Fruit fly (Drosophila melanogaster) whole organism, adult: Measurements from ENCODE around the gene CG42660.

ENCODE experiments used
- CG11617 ChIP-seq: fragments of 200-800 bp; sonication (Bioruptor generic); optimal IDR thresholded peaks from 2 replicates; lab custom pipeline; 2017; ENCODE audit warnings: mild to moderate bottlenecking, missing biosample characterization, missing genetic modification reagents, missing genetic modification characterization
- CG14711 ChIP-seq: fragments of 200-800 bp; sonication (Bioruptor generic); optimal IDR thresholded peaks from 2 replicates; lab custom pipeline; 2018; ENCODE audit warnings: missing biosample characterization, mild to moderate bottlenecking, missing genetic modification characterization, moderate library complexity
- CG1620 ChIP-seq: fragments of 200-800 bp; sonication (Bioruptor generic); optimal IDR thresholded peaks from 2 replicates; lab custom pipeline; 2016; ENCODE audit warnings: missing biosample characterization, missing genetic modification characterization
- CG33017 ChIP-seq: fragments of 200-800 bp; sonication (Bioruptor generic); optimal IDR thresholded peaks from 2 replicates; lab custom pipeline; 2018; ENCODE audit warnings: missing biosample characterization, mild to moderate bottlenecking, missing genetic modification characterization, moderate library complexity
- CG5204 ChIP-seq: fragments of 200-800 bp; sonication (Bioruptor generic); optimal IDR thresholded peaks from 2 replicates; lab custom pipeline; 2016; ENCODE audit warnings: missing biosample characterization, missing genetic modification characterization
- CG7045 ChIP-seq: fragments of 200-800 bp; sonication (Bioruptor generic); optimal IDR thresholded peaks from 2 replicates; lab custom pipeline; 2017; ENCODE audit warnings: missing biosample characterization, mild to moderate bottlenecking, missing genetic modification characterization
- CG7101 ChIP-seq: fragments of 200-800 bp; sonication (Bioruptor generic); optimal IDR thresholded peaks from 2 replicates; lab custom pipeline; 2018; ENCODE audit warnings: missing biosample characterization, mild to moderate bottlenecking, missing genetic modification characterization, moderate library complexity
- Clk ChIP-seq: fragments of 200-800 bp; sonication (Bioruptor generic); optimal IDR thresholded peaks from 2 replicates; lab custom pipeline; 2017; ENCODE audit warnings: missing biosample characterization, missing genetic modification characterization
- Crg-1 ChIP-seq: fragments of 200-800 bp; sonication (Bioruptor generic); optimal IDR thresholded peaks from 2 replicates; lab custom pipeline; 2016; ENCODE audit warnings: missing biosample characterization, missing genetic modification characterization
- Hr96 ChIP-seq: fragments of 200-800 bp; sonication (Bioruptor generic); optimal IDR thresholded peaks from 2 replicates; lab custom pipeline; 2016; ENCODE audit warnings: missing biosample characterization, missing genetic modification characterization
- Mnt ChIP-seq: fragments of 200-800 bp; sonication (Bioruptor generic); optimal IDR thresholded peaks from 2 replicates; lab custom pipeline; 2016; ENCODE audit warnings: missing biosample characterization, mild to moderate bottlenecking, missing genetic modification characterization
- bab1 ChIP-seq: fragments of 200-800 bp; sonication (Bioruptor generic); optimal IDR thresholded peaks from 3 replicates; lab custom pipeline; 2019; ENCODE audit warnings: missing biosample characterization, mild to moderate bottlenecking, missing genetic modification characterization, moderate library complexity
- cic ChIP-seq: fragments of 200-800 bp; sonication (Bioruptor generic); optimal IDR thresholded peaks from 2 replicates; lab custom pipeline; 2017; ENCODE audit warnings: missing biosample characterization, mild to moderate bottlenecking, missing genetic modification characterization, moderate library complexity
- cnc ChIP-seq, 2 experiments: fragments of >200 bp; optimal IDR thresholded peaks; 2 replicates each; lab custom pipeline; 2017
- kay ChIP-seq: fragments of 200-800 bp; sonication (Bioruptor generic); peaks from one replicate; lab custom pipeline; 2016; ENCODE audit warnings: missing biosample characterization, missing genetic modification characterization, borderline replicate concordance
- ovo ChIP-seq: fragments of 200-800 bp; sonication (Bioruptor generic); optimal IDR thresholded peaks from 2 replicates; lab custom pipeline; 2016; ENCODE audit warnings: missing biosample characterization, missing genetic modification characterization
- pad ChIP-seq: fragments of 200-800 bp; sonication (Bioruptor generic); optimal IDR thresholded peaks from 3 replicates; lab custom pipeline; 2017; ENCODE audit warnings: missing biosample characterization, missing genetic modification characterization, mild to moderate bottlenecking, moderate library complexity, missing genetic modification reagents
- tj ChIP-seq: fragments of 200-800 bp; sonication (Bioruptor generic); optimal IDR thresholded peaks from 3 replicates; lab custom pipeline; 2017; ENCODE audit warnings: missing biosample characterization, mild to moderate bottlenecking, missing genetic modification characterization, moderate library complexity
- toe ChIP-seq: fragments of 200-800 bp; sonication (Bioruptor generic); optimal IDR thresholded peaks from 2 replicates; lab custom pipeline; 2016; ENCODE audit warnings: missing biosample characterization, missing genetic modification characterization

CG42660 gene

DNA sequence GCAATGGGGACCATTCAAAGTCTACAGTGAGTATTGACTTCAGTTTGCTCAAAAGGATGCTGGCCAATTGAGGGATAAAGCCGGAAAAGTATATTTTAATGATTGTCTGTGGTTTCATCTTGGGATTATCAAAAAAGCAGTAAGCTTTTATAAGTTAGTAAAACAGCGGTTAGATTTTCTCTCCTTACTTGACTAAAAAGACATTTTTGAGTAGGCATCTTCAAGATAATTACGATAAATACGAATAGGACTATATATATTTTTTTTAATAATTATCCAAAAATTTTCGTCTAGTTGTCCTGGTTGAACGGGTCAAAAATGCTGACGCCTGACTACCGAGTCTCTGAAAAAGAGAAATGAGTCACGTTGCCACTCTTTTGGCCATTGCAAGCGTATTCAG lies 14.8 kb upstream of the CG42660 start, which contains the start of gene CG33278:
Gene CG33278, plus strand, starts transcription at position 301 of the 400 bp plus-strand sequence.
- no peak for TF ChIP-seq Mnt (GFP tag; lab: Kevin White, UChicago)
- no peak for TF ChIP-seq cic (GFP tag; lab: Kevin White, UChicago)
- no peak for TF ChIP-seq Hr96 (GFP tag; lab: Kevin White, UChicago)
- no peak for TF ChIP-seq CG7101 (tag; lab: Kevin White, UChicago)
- TF ChIP-seq toe (GFP tag; lab: Kevin White, UChicago), result no peak
- no peak for TF ChIP-seq Crg-1 (GFP tag; lab: Kevin White, UChicago)

DNA sequence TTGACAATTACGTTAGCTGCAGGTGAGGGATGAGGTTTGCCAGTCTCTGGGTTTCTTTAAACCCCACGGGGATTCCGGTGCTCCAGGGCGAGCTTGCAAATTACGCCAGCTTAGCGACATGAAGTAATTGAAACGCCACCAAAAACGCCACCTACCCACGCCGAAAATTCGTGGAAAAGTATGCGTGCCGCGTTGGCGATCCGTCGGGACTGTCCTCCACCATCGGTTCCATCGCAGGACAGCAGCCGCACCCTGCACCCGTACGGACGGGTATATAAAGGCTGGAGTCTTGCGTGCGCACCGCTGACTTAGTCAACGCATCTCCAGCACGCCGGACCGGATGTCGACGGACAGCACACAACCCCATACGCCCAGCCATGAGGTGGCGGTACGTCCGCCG lies 9.5 kb upstream of the CG42660 start, which contains the start of gene ppk26:
Gene ppk26, plus strand, starts transcription at position 301 of the 400 bp plus-strand sequence.
- no peak for TF ChIP-seq pad (GFP tag; lab: Kevin White, UChicago)
- TF ChIP-seq bab1 (GFP tag; lab: Kevin White, UChicago), result no peak
- no peak for TF ChIP-seq CG33017
- TF ChIP-seq cnc (optimal IDR thresholded peaks at IDR 0.05; lab: Kevin White, UChicago), result no peak
- no peak for TF ChIP-seq cic (GFP tag; lab: Kevin White, UChicago)

DNA sequence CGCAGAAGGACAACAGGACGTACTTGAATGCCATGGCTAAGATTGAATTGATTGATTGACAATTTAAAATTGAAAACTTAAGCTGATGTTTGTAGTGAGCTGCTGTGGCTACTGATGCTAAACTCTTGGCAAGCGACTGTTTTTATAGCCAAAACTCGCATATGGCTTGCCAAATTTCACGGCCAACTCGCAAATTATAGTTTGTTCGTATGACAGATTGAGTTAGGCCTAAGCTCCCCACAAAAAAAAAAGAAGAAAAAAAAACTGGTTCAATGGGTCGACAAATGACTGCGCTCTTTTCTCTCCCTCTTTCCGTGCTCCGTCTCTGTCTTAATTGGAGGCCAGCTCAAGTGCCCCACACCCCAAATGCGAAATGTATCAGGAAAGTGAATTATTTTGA lies 4.9 kb downstream of the CG42660 start, which contains the start of gene CG8543:
Gene CG8543, minus strand, starts transcription at position 101 of the 400 bp plus-strand sequence.
- no peak for TF ChIP-seq CG14711 (tag; lab: Kevin White, UChicago)

DNA sequence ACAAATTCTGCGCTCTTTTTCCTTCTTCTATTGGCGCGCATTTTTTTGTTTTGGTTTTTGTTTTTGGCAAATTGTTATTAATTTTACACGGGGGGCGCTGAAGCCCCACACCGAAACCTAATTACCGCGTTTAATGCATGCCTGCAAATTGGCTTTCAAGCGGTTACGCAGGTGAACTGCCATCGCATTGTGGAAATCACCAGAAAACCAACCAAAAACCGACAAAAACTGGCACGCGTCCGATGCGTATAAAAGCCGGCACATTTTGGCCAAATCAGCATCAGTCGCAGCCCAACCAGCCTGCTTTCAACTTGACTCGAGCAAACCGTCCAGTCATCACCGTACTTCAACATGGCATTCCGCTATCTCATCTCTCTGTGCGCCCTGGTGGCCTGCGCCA lies 6.0 kb downstream of the CG42660 start, which contains the start of gene CG8541:
Gene CG8541, plus strand, starts transcription at position 301 of the 400 bp plus-strand sequence.
- no peak for TF ChIP-seq CG33017
- no peak for TF ChIP-seq Hr96 (GFP tag; lab: Kevin White, UChicago)

DNA sequence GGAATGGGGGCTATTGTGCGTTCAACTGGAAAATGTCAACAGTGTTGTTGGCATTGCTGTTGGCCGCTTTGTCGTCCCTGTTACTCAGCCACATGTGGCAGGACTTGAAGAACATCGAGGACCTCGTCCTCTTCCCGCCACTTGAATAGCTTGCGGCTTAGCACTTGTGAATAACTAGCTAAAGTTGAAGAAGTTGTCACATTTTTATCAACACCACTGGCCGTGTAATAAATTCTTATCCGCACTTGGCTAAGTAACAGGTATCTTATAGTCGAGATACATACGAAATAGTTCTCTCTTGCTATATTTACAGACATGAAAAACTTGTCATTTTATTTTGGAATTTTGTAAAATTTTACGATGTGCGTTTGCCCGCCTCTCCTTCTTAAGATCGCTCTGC lies 10.0 kb downstream of the CG42660 start, which contains the start of gene CG43292:
Gene CG43292, plus strand, starts transcription at position 301 of the 400 bp plus-strand sequence.
- TF ChIP-seq CG5204, result no peak
- TF ChIP-seq CG33017, result no peak
- no peak for TF ChIP-seq Clk (GFP tag; lab: Kevin White, UChicago)
- no peak for TF ChIP-seq tj (GFP tag; lab: Kevin White, UChicago)
- TF ChIP-seq cic (GFP tag; lab: Kevin White, UChicago), result no peak
- no peak for TF ChIP-seq ovo (GFP tag; lab: Kevin White, UChicago)
- no peak for TF ChIP-seq CG14711 (tag; lab: Kevin White, UChicago)
- TF ChIP-seq bab1 (GFP tag; lab: Kevin White, UChicago), result no peak
- no peak for TF ChIP-seq Hr96 (GFP tag; lab: Kevin White, UChicago)
- TF ChIP-seq kay, result no peak
- no peak for TF ChIP-seq toe (GFP tag; lab: Kevin White, UChicago)
- TF ChIP-seq CG1620 (GFP tag; lab: Kevin White, UChicago), result no peak

DNA sequence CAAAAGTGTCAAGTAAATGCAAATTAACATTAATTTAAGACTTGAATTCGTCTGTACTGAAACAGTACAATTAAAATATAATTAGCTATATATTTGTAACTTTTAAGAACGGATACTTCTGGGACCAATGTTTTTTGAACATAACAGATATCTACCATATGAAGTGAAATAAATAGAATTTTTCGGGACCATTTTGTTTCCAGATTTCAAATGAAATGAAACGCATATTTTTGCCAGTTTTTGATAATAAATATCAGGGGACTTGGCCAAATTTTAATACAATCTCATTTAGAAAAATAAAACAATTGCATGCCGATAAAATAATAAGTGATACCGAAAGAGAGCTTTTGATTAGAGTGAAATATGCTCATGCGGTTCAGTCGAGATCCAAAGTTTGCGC lies 20.4 kb downstream of the CG42660 start, which contains the start of gene mthl6:
Gene mthl6, plus strand, starts transcription at position 301 of the 400 bp plus-strand sequence.
- TF ChIP-seq kay (peak; percentile 22), Hr96 (GFP tag; lab: Kevin White, UChicago) (no peak)

DNA sequence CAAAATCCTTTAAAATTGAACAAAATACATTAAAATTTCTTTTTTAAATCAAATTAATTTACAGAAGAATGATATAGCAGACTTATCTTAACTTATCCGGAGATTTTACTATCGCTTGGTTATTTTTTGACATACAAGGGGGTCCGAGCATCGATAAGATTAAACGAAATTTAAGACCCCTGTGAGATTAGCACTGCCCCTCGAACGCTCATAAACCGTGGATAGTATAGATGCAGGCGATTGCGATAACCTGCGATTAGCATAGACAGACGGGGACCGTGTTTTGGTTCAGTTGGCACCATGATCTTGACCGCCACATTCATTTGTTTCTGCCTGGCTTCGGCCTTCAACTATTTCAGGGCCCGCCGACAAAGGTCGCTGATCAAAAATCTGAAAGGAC lies 26.3 kb downstream of the CG42660 start, which contains the start of gene Cyp316a1:
Gene Cyp316a1, plus strand, starts transcription at position 301 of the 400 bp plus-strand sequence.
- TF ChIP-seq CG14711 (tag; lab: Kevin White, UChicago), result no peak
- TF ChIP-seq CG7101 (tag; lab: Kevin White, UChicago), result no peak
- TF ChIP-seq toe (GFP tag; lab: Kevin White, UChicago), result no peak
- TF ChIP-seq Hr96 (GFP tag; lab: Kevin White, UChicago), result no peak
- TF ChIP-seq Mnt (GFP tag; lab: Kevin White, UChicago), result no peak
- TF ChIP-seq CG5204, result no peak
- TF ChIP-seq bab1 (GFP tag; lab: Kevin White, UChicago), result no peak
- TF ChIP-seq Crg-1 (GFP tag; lab: Kevin White, UChicago), result no peak
- TF ChIP-seq Clk (GFP tag; lab: Kevin White, UChicago), result no peak
- no peak for TF ChIP-seq cic (GFP tag; lab: Kevin White, UChicago)
- TF ChIP-seq CG11617 (GFP tag; lab: Kevin White, UChicago), result no peak
- TF ChIP-seq pad (GFP tag; lab: Kevin White, UChicago), result no peak
- TF ChIP-seq kay, result no peak
- no peak for TF ChIP-seq CG7045 (GFP tag; lab: Kevin White, UChicago)
- TF ChIP-seq cnc (optimal IDR thresholded peaks at IDR 0.05; lab: Kevin White, UChicago), result no peak
- TF ChIP-seq ovo (GFP tag; lab: Kevin White, UChicago), result no peak
- no peak for TF ChIP-seq CG33017

DNA sequence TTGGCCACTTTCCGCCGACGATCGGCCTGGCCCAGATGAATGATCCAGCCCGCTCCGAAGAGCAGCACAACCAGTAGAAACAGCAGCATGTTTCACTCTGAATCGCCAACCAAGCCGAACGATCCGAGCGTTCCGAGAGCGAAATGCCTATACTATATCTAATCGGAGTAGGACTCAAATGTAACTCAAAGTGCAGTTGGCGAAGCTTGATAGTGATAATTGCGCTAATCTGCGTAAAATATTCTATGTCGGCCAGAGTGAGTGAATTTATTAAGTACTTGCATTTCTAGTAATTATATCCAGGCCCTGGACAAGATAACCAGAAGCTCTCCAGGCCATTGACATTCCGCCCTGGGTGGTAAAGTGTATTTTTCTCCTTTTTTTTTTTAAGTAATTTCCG lies 30.8 kb downstream of the CG42660 start, which contains the start of gene Cyp4d8:
Gene Cyp4d8, minus strand, starts transcription at position 101 of the 400 bp plus-strand sequence.
- TF ChIP-seq cic (GFP tag; lab: Kevin White, UChicago) (peak; percentile 23), Clk (GFP tag; lab: Kevin White, UChicago) (no peak)
